Fruit fly (Drosophila melanogaster) Kc167 (cell line): ENCODE measurements around the gene CG4230.

ENCODE experiments used
- Myc ChIP-seq: fragments of >200 bp; optimal IDR thresholded peaks from 2 replicates; lab custom pipeline; 2017; ENCODE audit warnings: missing external identifiers
- h ChIP-seq: fragments of >200 bp; optimal IDR thresholded peaks from 3 replicates; lab custom pipeline; 2018; ENCODE audit warnings: missing external identifiers
- insv ChIP-seq: fragments of >200 bp; optimal IDR thresholded peaks from 3 replicates; lab custom pipeline; 2018; ENCODE audit warnings: missing external identifiers
- psq ChIP-seq: fragments of >200 bp; optimal IDR thresholded peaks from 2 replicates; lab custom pipeline; 2017; ENCODE audit warnings: missing external identifiers
- ttk ChIP-seq: sonication (Bioruptor generic); optimal IDR thresholded peaks from 2 replicates; lab custom pipeline; 2017; ENCODE audit warnings: missing external identifiers

DNA sequence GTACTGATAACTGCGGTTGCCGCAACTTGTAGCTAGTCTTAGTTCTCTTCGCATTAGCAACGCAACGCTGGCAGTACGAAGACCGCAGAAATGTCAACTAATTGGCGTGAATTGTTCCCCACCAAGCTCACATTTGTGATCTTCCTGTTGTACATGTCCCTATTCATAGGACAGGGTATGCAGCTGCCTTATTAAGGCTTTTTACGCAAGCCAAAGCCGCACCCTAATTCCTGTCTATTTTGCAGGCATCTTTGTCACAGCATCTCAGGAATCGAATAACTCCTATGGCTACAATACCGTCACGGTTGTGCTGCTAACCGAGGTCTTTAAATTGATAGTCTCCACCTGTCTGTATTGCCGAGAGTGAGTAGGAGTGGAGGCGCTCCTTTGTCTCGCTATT lies 43.0 kb upstream of the CG4230 start, which contains the start of gene eIF3h:
- TF ChIP-seq insv (lab: Kevin White, UChicago) (no peak), ttk (no peak), h (lab: Kevin White, UChicago) (no peak), psq (lab: Kevin White, UChicago) (no peak), Myc (lab: Kevin White, UChicago) (no peak)
